Fruit fly (Drosophila melanogaster): ENCODE results near the gene Hsp68.

DNA sequence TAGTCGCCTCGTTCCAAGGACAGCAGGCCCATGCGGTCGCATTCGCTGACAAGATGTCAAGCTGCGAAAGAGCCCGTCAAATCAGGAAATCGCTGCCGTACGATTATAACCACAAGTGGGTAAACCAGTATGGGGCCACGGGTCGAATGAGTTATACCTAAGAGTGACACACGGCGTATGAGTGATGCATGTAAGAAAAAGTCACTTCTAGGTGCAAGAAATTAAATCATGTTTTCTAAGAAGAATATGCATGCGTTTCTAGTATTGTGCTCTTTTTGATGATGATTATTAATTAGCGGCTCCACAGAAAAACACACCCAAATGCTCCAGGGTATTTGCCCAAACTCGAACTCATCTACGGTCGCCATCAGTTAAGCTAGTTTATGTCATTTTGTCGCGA, 39.5 kb downstream of the Hsp68 start:
- TF ChIP-seq Ets21C (GFP tag; optimal IDR thresholded peaks at IDR 0.05) (no peak), CG9139 (GFP tag; optimal IDR thresholded peaks at IDR 0.05) (no peak), Blimp-1 (GFP tag; optimal IDR thresholded peaks at IDR 0.05) (no peak)

Data from whole organism, prepupa.